Worm (Caenorhabditis elegans): ENCODE results near the gene C16C8.5.

Gene C16C8.5

DNA sequence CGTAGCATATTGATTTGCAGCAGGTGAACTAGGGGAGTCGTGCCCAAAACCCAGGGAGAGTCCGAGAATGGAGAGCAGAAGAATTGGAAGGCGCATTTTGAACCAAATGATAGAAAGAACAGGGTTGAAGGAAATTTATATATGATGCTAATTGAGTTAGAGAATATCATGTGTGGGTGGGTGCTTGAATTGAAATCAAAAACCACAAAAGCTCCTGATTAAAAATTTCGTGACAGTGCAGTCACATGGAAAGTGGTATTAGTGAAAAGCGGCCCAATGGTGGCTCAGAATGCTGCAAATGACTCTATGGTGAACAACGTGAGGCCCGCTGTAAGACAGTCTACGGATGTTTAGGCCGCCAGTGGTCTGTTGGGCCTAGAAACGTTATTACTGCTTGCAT is 16.4 kb upstream of the C16C8.5 start, which contains the start of gene C16C8.8:
C16C8.8 (minus strand) TSS at position 101 of the 400 bp plus-strand sequence.
- no peak for TF ChIP-seq ceh-9 (tag; optimal IDR thresholded peaks at IDR 0.05)
- TF ChIP-seq ceh-2 (tag; optimal IDR thresholded peaks at IDR 0.05), result no peak
- no peak for TF ChIP-seq lin-11 (tag; optimal IDR thresholded peaks at IDR 0.05)
- no peak for TF ChIP-seq syd-9 (tag; optimal IDR thresholded peaks at IDR 0.05)
- no peak for TF ChIP-seq sdc-2 (tag; optimal IDR thresholded peaks at IDR 0.05)
- no peak for TF ChIP-seq unc-42 (tag; optimal IDR thresholded peaks at IDR 0.05)
- TF ChIP-seq ceh-14 (tag; optimal IDR thresholded peaks at IDR 0.05), result no peak
- TF ChIP-seq hlh-8 (tag; optimal IDR thresholded peaks at IDR 0.05), result no peak
- no peak for TF ChIP-seq ceh-30 (tag; optimal IDR thresholded peaks at IDR 0.05)

ce11 chrII:3460048-3460447 is 14.9 kb upstream of the C16C8.5 start, which contains the start of gene C16C8.7:
Gene C16C8.7 (minus strand): TSS chrII:3460148.
- TF ChIP-seq elt-2 (tag; optimal IDR thresholded peaks at IDR 0.05) (no peak), nhr-11 (tag; optimal IDR thresholded peaks at IDR 0.05) (no peak), C38D4.7 (GFP tag; optimal IDR thresholded peaks at IDR 0.05) (no peak), sox-2 (GFP tag; IDR thresholded peaks at IDR 0.05) (no peak), eyg-1 (tag; optimal IDR thresholded peaks at IDR 0.05) (no peak), lim-6 (tag; optimal IDR thresholded peaks at IDR 0.05) (no peak), ceh-19 (GFP tag; optimal IDR thresholded peaks at IDR 0.05) (no peak), pros-1 (tag; optimal IDR thresholded peaks at IDR 0.05) (no peak), odd-2 (tag; optimal IDR thresholded peaks at IDR 0.05) (no peak), nhr-232 (tag; optimal IDR thresholded peaks at IDR 0.05) (no peak), nfya-1 (tag; optimal IDR thresholded peaks at IDR 0.05) (no peak), fkh-10 (GFP tag; optimal IDR thresholded peaks at IDR 0.05) (no peak), ets-4 (tag; optimal IDR thresholded peaks at IDR 0.05) (no peak), unc-55 (GFP tag; optimal IDR thresholded peaks at IDR 0.05) (no peak), ztf-16 (tag; optimal IDR thresholded peaks at IDR 0.05) (no peak), T23F11.4 (GFP tag; optimal IDR thresholded peaks at IDR 0.05) (no peak), lin-11 (tag; optimal IDR thresholded peaks at IDR 0.05) (no peak)

- TF ChIP-seq dve-1 (tag; optimal IDR thresholded peaks at IDR 0.05) (peak; percentile 79), ref-2 (tag; optimal IDR thresholded peaks at IDR 0.05) (no peak)
These were observed 14.0 kb upstream of the C16C8.5 start for ce11 chrII:3459199-3459598.

- no peak for TF ChIP-seq hlh-6 (tag; optimal IDR thresholded peaks at IDR 0.05)
- TF ChIP-seq lim-6 (tag; optimal IDR thresholded peaks at IDR 0.05), result no peak
- no peak for TF ChIP-seq pqm-1 (tag; optimal IDR thresholded peaks at IDR 0.05)
- no peak for TF ChIP-seq Y22D7AL.16 (tag; optimal IDR thresholded peaks at IDR 0.05)
- TF ChIP-seq pag-3 (tag; optimal IDR thresholded peaks at IDR 0.05; ENCODE audit: borderline replicate concordance), result no peak
These were observed 13.0 kb upstream of the C16C8.5 start, which contains the start of the genes C16C8.26 and C16C8.19 for ce11 chrII:3458209-3458608. Gene C16C8.26 (minus strand): TSS chrII:3458309. Gene C16C8.19 (plus strand): TSS chrII:3458487.

DNA sequence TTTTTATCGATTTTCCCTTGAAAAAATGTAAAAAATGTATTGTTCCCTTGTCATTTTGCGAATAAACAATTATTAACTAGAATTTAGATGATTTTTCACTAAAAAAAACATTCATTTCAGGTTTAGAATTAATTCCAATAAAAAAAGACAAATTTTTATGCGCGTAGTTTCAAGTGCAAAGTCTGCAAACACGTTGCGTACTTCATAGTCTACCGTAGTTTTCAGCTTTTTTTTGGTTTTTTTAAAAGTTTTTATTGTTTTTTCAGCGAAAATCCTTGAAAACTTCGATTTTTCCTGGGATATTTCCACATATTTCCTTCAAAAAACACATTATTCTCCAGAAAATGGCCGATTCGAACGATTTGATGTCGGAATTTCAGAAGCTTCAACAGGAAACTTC is 8.3 kb upstream of the C16C8.5 start, which contains the start of gene C16C8.11:
C16C8.11 (plus strand) TSS at position 188 of the 400 bp plus-strand sequence.
- no peak for TF ChIP-seq ceh-14 (tag; optimal IDR thresholded peaks at IDR 0.05)
- no peak for TF ChIP-seq tbx-2 (tag; optimal IDR thresholded peaks at IDR 0.05)
- TF ChIP-seq elt-4 (tag; optimal IDR thresholded peaks at IDR 0.05), result no peak
- TF ChIP-seq ref-2 (tag; optimal IDR thresholded peaks at IDR 0.05), result no peak
- TF ChIP-seq ceh-22 (tag; optimal IDR thresholded peaks at IDR 0.05), result no peak
- no peak for TF ChIP-seq C08G9.2 (tag; optimal IDR thresholded peaks at IDR 0.05)
- no peak for TF ChIP-seq unc-86 (tag; optimal IDR thresholded peaks at IDR 0.05)
- TF ChIP-seq ceh-24 (tag; optimal IDR thresholded peaks at IDR 0.05), result no peak
- TF ChIP-seq ceh-2 (tag; optimal IDR thresholded peaks at IDR 0.05), result no peak
- TF ChIP-seq sox-4 (tag; optimal IDR thresholded peaks at IDR 0.05), result no peak
- TF ChIP-seq pqm-1 (tag; optimal IDR thresholded peaks at IDR 0.05), result no peak
- TF ChIP-seq ceh-19 (GFP tag; optimal IDR thresholded peaks at IDR 0.05), result no peak
- no peak for TF ChIP-seq sox-2 (GFP tag; IDR thresholded peaks at IDR 0.05)
- no peak for TF ChIP-seq K09A11.1 (tag; optimal IDR thresholded peaks at IDR 0.05; ENCODE audit: insufficient read depth)
- TF ChIP-seq Y22D7AL.16 (tag; optimal IDR thresholded peaks at IDR 0.05), result no peak
- no peak for TF ChIP-seq ceh-48 (tag; optimal IDR thresholded peaks at IDR 0.05)
- no peak for TF ChIP-seq ztf-16 (tag; optimal IDR thresholded peaks at IDR 0.05)
- no peak for TF ChIP-seq ceh-18 (tag; optimal IDR thresholded peaks at IDR 0.05)
